Worm (Caenorhabditis elegans) whole organism, young adult: Measurements from ENCODE around the gene fat-6.

Source experiments
- B0336.3 ChIP-seq: fragments of 200-800 bp; sonication (Bioruptor generic); IDR thresholded peaks from 2 replicates; pipeline ENCODE4 v1.3.6; 2022; ENCODE audit warnings: missing genetic modification characterization, missing compliant biosample characterization
- F23B12.7 ChIP-seq: sonication (generic microtip); optimal IDR thresholded peaks from 2 replicates; lab custom pipeline; 2017; ENCODE audit warnings: missing genetic modification characterization, mild to moderate bottlenecking, missing compliant biosample characterization, antibody characterized with exemption, moderate library complexity; ENCODE audit not compliant: insufficient read depth
- F49E8.2 ChIP-seq: sonication (generic microtip); optimal IDR thresholded peaks from 3 replicates; lab custom pipeline; 2017; ENCODE audit warnings: missing genetic modification characterization, mild to moderate bottlenecking, missing compliant biosample characterization, antibody characterized with exemption, moderate library complexity; ENCODE audit not compliant: insufficient read depth
- F52B5.7 ChIP-seq: sonication (generic microtip); optimal IDR thresholded peaks from 2 replicates; lab custom pipeline; 2016; ENCODE audit warnings: mild to moderate bottlenecking, missing genetic modification characterization, missing compliant biosample characterization
- F55B11.4 ChIP-seq: sonication (generic microtip); optimal IDR thresholded peaks from 2 replicates; lab custom pipeline; 2016; ENCODE audit warnings: missing compliant biosample characterization, missing genetic modification characterization, borderline replicate concordance; ENCODE audit not compliant: insufficient read depth
- F57C9.4 ChIP-seq: sonication (generic microtip); optimal IDR thresholded peaks from 2 replicates; lab custom pipeline; 2017; ENCODE audit warnings: mild to moderate bottlenecking, missing genetic modification characterization, missing compliant biosample characterization
- K12H6.12 ChIP-seq: fragments of 200-800 bp; sonication (Bioruptor generic); optimal IDR thresholded peaks from 2 replicates; lab custom pipeline; 2018; ENCODE audit warnings: mild to moderate bottlenecking, missing genetic modification characterization, missing compliant biosample characterization
- Y56A3A.18 ChIP-seq: fragments of 200-800 bp; sonication (Bioruptor generic); IDR thresholded peaks from 2 replicates; pipeline ENCODE4 v1.3.6; 2022; ENCODE audit warnings: missing genetic modification reagents, missing genetic modification characterization, missing compliant biosample characterization
- aptf-2 ChIP-seq: fragments of 200-800 bp; sonication (Bioruptor generic); conservative IDR thresholded peaks from 2 replicates; pipeline ENCODE4 v1.3.6; 2022; ENCODE audit warnings: missing genetic modification reagents, missing genetic modification characterization, missing compliant biosample characterization
- atf-7 ChIP-seq: sonication (generic microtip); optimal IDR thresholded peaks from 2 replicates; lab custom pipeline; 2017; ENCODE audit warnings: mild to moderate bottlenecking, missing genetic modification characterization, missing compliant biosample characterization
- athp-1 ChIP-seq: sonication (generic microtip); optimal IDR thresholded peaks from 2 replicates; lab custom pipeline; 2017; ENCODE audit warnings: mild to moderate bottlenecking, missing genetic modification characterization, missing compliant biosample characterization
- attf-5 ChIP-seq: fragments of 200-800 bp; sonication (Bioruptor generic); optimal IDR thresholded peaks from 2 replicates; lab custom pipeline; 2018; ENCODE audit warnings: mild to moderate bottlenecking, missing genetic modification characterization, missing compliant biosample characterization
- ceh-27 ChIP-seq: fragments of 200-800 bp; sonication (Bioruptor generic); optimal IDR thresholded peaks from 2 replicates; lab custom pipeline; 2018; ENCODE audit warnings: mild to moderate bottlenecking, missing genetic modification characterization, moderate library complexity, missing compliant biosample characterization
- ceh-91 ChIP-seq: fragments of 200-800 bp; sonication (Bioruptor generic); IDR thresholded peaks from 2 replicates; pipeline ENCODE4 v1.3.6; 2022; ENCODE audit warnings: missing genetic modification reagents, missing genetic modification characterization, missing compliant biosample characterization
- chd-7 ChIP-seq: sonication (generic microtip); optimal IDR thresholded peaks from 2 replicates; lab custom pipeline; 2016; ENCODE audit warnings: mild to moderate bottlenecking, missing genetic modification characterization, moderate library complexity, missing compliant biosample characterization
- dox-1 ChIP-seq: fragments of 200-800 bp; sonication (Bioruptor generic); IDR thresholded peaks from 2 replicates; pipeline ENCODE4 v1.3.6; 2022; ENCODE audit warnings: missing genetic modification reagents, missing genetic modification characterization, missing compliant biosample characterization
- efl-1 ChIP-seq: fragments of 150-350 bp; optimal IDR thresholded peaks from 2 replicates; lab custom pipeline; 2014; ENCODE audit warnings: missing biosample characterization, missing genetic modification reagents, missing genetic modification characterization
- egl-44 ChIP-seq: fragments of 200-800 bp; sonication (Bioruptor generic); IDR thresholded peaks from 2 replicates; pipeline ENCODE4 v1.3.6; 2022; ENCODE audit warnings: missing genetic modification reagents, missing genetic modification characterization, missing compliant biosample characterization
- egrh-3 ChIP-seq: fragments of 200-800 bp; sonication (Bioruptor generic); IDR thresholded peaks from 2 replicates; pipeline ENCODE4 v1.3.6; 2022; ENCODE audit warnings: missing genetic modification reagents, missing genetic modification characterization, missing compliant biosample characterization
- ekl-4 ChIP-seq: fragments of 200-800 bp; sonication (Bioruptor generic); IDR thresholded peaks from 2 replicates; pipeline ENCODE4 v1.3.6; 2022; ENCODE audit warnings: missing genetic modification reagents, missing genetic modification characterization, missing compliant biosample characterization
- ets-4 ChIP-seq: fragments of 200-800 bp; sonication (Bioruptor generic); optimal IDR thresholded peaks from 2 replicates; lab custom pipeline; 2018; ENCODE audit warnings: mild to moderate bottlenecking, missing genetic modification characterization, missing compliant biosample characterization
- hmg-1.2 ChIP-seq: fragments of 200-800 bp; sonication (Bioruptor generic); IDR thresholded peaks from 2 replicates; pipeline ENCODE4 v1.3.6; 2022; ENCODE audit warnings: missing genetic modification reagents, missing genetic modification characterization, missing compliant biosample characterization
- hsf-1 ChIP-seq: fragments of 200-800 bp; sonication (Bioruptor generic); IDR thresholded peaks from 2 replicates; pipeline ENCODE4 v1.3.6; 2022; ENCODE audit warnings: missing genetic modification reagents, missing genetic modification characterization, missing compliant biosample characterization
- let-607 ChIP-seq, 2 experiments: fragments of 200-800 bp in 1 of 2; sonication (Bioruptor generic) in 1 of 2; sonication (generic microtip) in 1 of 2; optimal IDR thresholded peaks; 2 replicates each; lab custom pipeline; 2016 to 2018; ENCODE audit warnings: mild to moderate bottlenecking in 2 of 2, missing compliant biosample characterization in 2 of 2, missing genetic modification characterization in 2 of 2, moderate library complexity in 2 of 2, missing genotype in 1 of 2
- lin-40 ChIP-seq: sonication (generic microtip); optimal IDR thresholded peaks from 2 replicates; lab custom pipeline; 2016; ENCODE audit warnings: missing genetic modification characterization, mild to moderate bottlenecking, missing compliant biosample characterization, missing genotype, missing genetic modification reagents
- lin-54 ChIP-seq: fragments of 200-800 bp; sonication (Bioruptor generic); optimal IDR thresholded peaks from 2 replicates; lab custom pipeline; 2018; ENCODE audit warnings: mild to moderate bottlenecking, missing genetic modification characterization, missing compliant biosample characterization
- madf-10 ChIP-seq: sonication (generic microtip); optimal IDR thresholded peaks from 2 replicates; lab custom pipeline; 2016; ENCODE audit warnings: mild to moderate bottlenecking, missing genetic modification characterization, missing compliant biosample characterization
- madf-3 ChIP-seq: fragments of 200-800 bp; sonication (Bioruptor generic); IDR thresholded peaks from 2 replicates; pipeline ENCODE4 v1.3.6; 2022; ENCODE audit warnings: missing genetic modification reagents, missing genetic modification characterization, missing compliant biosample characterization
- madf-6 ChIP-seq: fragments of 200-800 bp; sonication (Bioruptor generic); IDR thresholded peaks from 2 replicates; pipeline ENCODE4 v1.3.6; 2022; ENCODE audit warnings: missing genetic modification reagents, missing genetic modification characterization, missing compliant biosample characterization
- mcd-1 ChIP-seq: fragments of 200-800 bp; sonication (Bioruptor generic); IDR thresholded peaks from 2 replicates; pipeline ENCODE4 v1.3.6; 2022; ENCODE audit warnings: missing genetic modification reagents, missing genetic modification characterization, missing compliant biosample characterization
- mel-28 ChIP-seq: sonication (generic microtip); optimal IDR thresholded peaks from 2 replicates; lab custom pipeline; 2016; ENCODE audit warnings: borderline replicate concordance, mild to moderate bottlenecking, missing genetic modification characterization, missing compliant biosample characterization
- nfya-1 ChIP-seq: sonication (generic microtip); optimal IDR thresholded peaks from 2 replicates; lab custom pipeline; 2017; ENCODE audit warnings: antibody characterized with exemption, missing compliant biosample characterization, missing genetic modification characterization, borderline replicate concordance; ENCODE audit not compliant: insufficient read depth
- nfya-2 ChIP-seq: fragments of 200-800 bp; sonication (Bioruptor generic); IDR thresholded peaks from 2 replicates; pipeline ENCODE4 v1.3.6; 2022; ENCODE audit warnings: missing genetic modification reagents, missing genetic modification characterization, missing compliant biosample characterization
- nhr-27 ChIP-seq: fragments of 200-800 bp; sonication (Bioruptor generic); optimal IDR thresholded peaks from 2 replicates; lab custom pipeline; 2018; ENCODE audit warnings: mild to moderate bottlenecking, missing genetic modification characterization, moderate library complexity, missing compliant biosample characterization
- nhr-80 ChIP-seq: sonication (generic microtip); optimal IDR thresholded peaks from 2 replicates; lab custom pipeline; 2016; ENCODE audit warnings: missing genetic modification characterization, missing compliant biosample characterization
- nhr-90 ChIP-seq: sonication (generic microtip); optimal IDR thresholded peaks from 2 replicates; lab custom pipeline; 2016; ENCODE audit warnings: missing genotype, mild to moderate bottlenecking, missing genetic modification characterization, missing compliant biosample characterization
- sea-2 ChIP-seq: fragments of 200-800 bp; sonication (Bioruptor generic); IDR thresholded peaks from 2 replicates; pipeline ENCODE4 v1.3.6; 2022; ENCODE audit warnings: missing genetic modification characterization, missing compliant biosample characterization
- snpc-1.1 ChIP-seq: sonication (generic microtip); optimal IDR thresholded peaks from 2 replicates; lab custom pipeline; 2017; ENCODE audit warnings: missing genetic modification characterization, mild to moderate bottlenecking, missing compliant biosample characterization, antibody characterized with exemption, moderate library complexity, missing genotype, missing genetic modification reagents; ENCODE audit not compliant: insufficient read depth
- snpc-3.4 ChIP-seq: sonication (generic microtip); optimal IDR thresholded peaks from 2 replicates; lab custom pipeline; 2017; ENCODE audit warnings: missing genetic modification characterization, mild to moderate bottlenecking, missing compliant biosample characterization, antibody characterized with exemption, moderate library complexity, missing genotype, missing genetic modification reagents
- tbp1 ChIP-seq: fragments of 200-800 bp; sonication (Bioruptor generic); optimal IDR thresholded peaks from 2 replicates; lab custom pipeline; 2018; ENCODE audit warnings: mild to moderate bottlenecking, missing genetic modification characterization, missing compliant biosample characterization
- tbx-9 ChIP-seq: sonication (generic microtip); optimal IDR thresholded peaks from 2 replicates; lab custom pipeline; 2016; ENCODE audit warnings: borderline replicate concordance, missing genetic modification characterization, inconsistent platforms, missing compliant biosample characterization
- tlf-1 ChIP-seq: fragments of 200-800 bp; sonication (Bioruptor generic); optimal IDR thresholded peaks from 2 replicates; lab custom pipeline; 2018; ENCODE audit warnings: mild to moderate bottlenecking, missing genetic modification characterization, missing compliant biosample characterization
- zim-3 ChIP-seq: sonication (generic microtip); optimal IDR thresholded peaks from 2 replicates; lab custom pipeline; 2017; ENCODE audit warnings: mild to moderate bottlenecking, missing genetic modification characterization, moderate library complexity, missing compliant biosample characterization
- ztf-22 ChIP-seq: fragments of 200-800 bp; sonication (Bioruptor generic); optimal IDR thresholded peaks from 2 replicates; lab custom pipeline; 2018; ENCODE audit warnings: mild to moderate bottlenecking, missing genetic modification characterization, moderate library complexity, missing compliant biosample characterization
- ztf-26 ChIP-seq: sonication (generic microtip); optimal IDR thresholded peaks from 2 replicates; lab custom pipeline; 2017; ENCODE audit warnings: missing genetic modification characterization, missing compliant biosample characterization
- ztf-6 ChIP-seq: fragments of 200-800 bp; sonication (Bioruptor generic); IDR thresholded peaks from 2 replicates; pipeline ENCODE4 v1.3.6; 2022; ENCODE audit warnings: missing genetic modification reagents, missing genetic modification characterization, missing compliant biosample characterization

The fat-6 gene

ce11 chrIV:11956387-11956786 is 40.9 kb upstream of the fat-6 start (continued):
- no peak for TF ChIP-seq nfya-1 (tag; lab: Kevin White, UChicago)
- no peak for TF ChIP-seq snpc-3.4 (tag; lab: Kevin White, UChicago)
- no peak for TF ChIP-seq aptf-2 (GFP tag; lab: Robert Waterston, UW)
- TF ChIP-seq nhr-80: peak; percentile 84
- TF ChIP-seq ceh-27 (GFP tag; lab: Kevin White, UChicago): peak; percentile 66
- peak; percentile 82 for TF ChIP-seq K12H6.12 (tag; lab: Kevin White, UChicago)
- TF ChIP-seq nhr-27 (tag; lab: Kevin White, UChicago): no peak
- TF ChIP-seq tbx-9: no peak

- TF ChIP-seq chd-7 (tag; lab: Kevin White, UChicago) (peak; percentile 79), hmg-1.2 (GFP tag; lab: Robert Waterston, UW) (peak; percentile 26; the same call in 1 of the 2 replicates), madf-3 (peak; percentile 67; the same call in 1 of the 2 replicates), let-607 (tag; optimal IDR thresholded peaks at IDR 0.05; lab: Kevin White, UChicago) (peak in 1 of 2 experiments; percentile 76), madf-6 (GFP tag; lab: Robert Waterston, UW) (peak; percentile 43; the same call in 1 of the 2 replicates), F57C9.4 (tag; lab: Kevin White, UChicago) (no peak), tlf-1 (peak; percentile 64), lin-40 (tag; lab: Kevin White, UChicago) (peak; percentile 58), F49E8.2 (peak; percentile 41), nhr-90 (tag; lab: Kevin White, UChicago) (peak; percentile 25), lin-54 (GFP tag; lab: Kevin White, UChicago) (peak; percentile 64), F23B12.7 (tag; lab: Kevin White, UChicago) (peak; percentile 8), tbp1 (GFP tag; lab: Kevin White, UChicago) (peak; percentile 31), ceh-91 (GFP tag; lab: Robert Waterston, UW) (no peak), ekl-4 (peak; percentile 69; the same call in 1 of the 2 replicates), snpc-3.4 (tag; lab: Kevin White, UChicago) (peak; percentile 1), F55B11.4 (no peak), F52B5.7 (tag; lab: Kevin White, UChicago) (peak; percentile 55), sea-2 (GFP tag; lab: Robert Waterston, UW) (no peak), mcd-1 (peak; percentile 44; the same call in 1 of the 2 replicates), attf-5 (no peak), efl-1 (GFP tag; lab: Kevin White, UChicago) (no peak), dox-1 (peak; percentile 21; the same call in 1 of the 2 replicates), madf-10 (peak; percentile 70), ztf-22 (GFP tag; lab: Kevin White, UChicago) (peak; percentile 71), hsf-1 (peak; percentile 57; the same call in 1 of the 2 replicates), mel-28 (tag; lab: Kevin White, UChicago) (no peak), egl-44 (GFP tag; lab: Robert Waterston, UW) (0 out of 2 replicates have a peak, but pooled peaks have one; percentile 17), Y56A3A.18 (GFP tag; lab: Robert Waterston, UW) (peak; percentile 67), nfya-2 (no peak), atf-7 (peak; percentile 92), nhr-80 (peak; percentile 95), snpc-1.1 (no peak), athp-1 (tag; lab: Kevin White, UChicago) (peak; percentile 19), ets-4 (GFP tag; lab: Kevin White, UChicago) (peak; percentile 88), ztf-6 (GFP tag; lab: Robert Waterston, UW) (no peak), zim-3 (tag; lab: Kevin White, UChicago) (peak; percentile 49), ztf-26 (tag; lab: Kevin White, UChicago) (peak; percentile 41), egrh-3 (no peak), B0336.3 (GFP tag; lab: Robert Waterston, UW) (0 out of 2 replicates have a peak, but pooled peaks have one; percentile 22)
These were observed 40.1 kb upstream of the fat-6 start for ce11 chrIV:11955592-11955991.
